Worm (Caenorhabditis elegans): Measurements from ENCODE around the gene mel-32.

Gene mel-32

DNA sequence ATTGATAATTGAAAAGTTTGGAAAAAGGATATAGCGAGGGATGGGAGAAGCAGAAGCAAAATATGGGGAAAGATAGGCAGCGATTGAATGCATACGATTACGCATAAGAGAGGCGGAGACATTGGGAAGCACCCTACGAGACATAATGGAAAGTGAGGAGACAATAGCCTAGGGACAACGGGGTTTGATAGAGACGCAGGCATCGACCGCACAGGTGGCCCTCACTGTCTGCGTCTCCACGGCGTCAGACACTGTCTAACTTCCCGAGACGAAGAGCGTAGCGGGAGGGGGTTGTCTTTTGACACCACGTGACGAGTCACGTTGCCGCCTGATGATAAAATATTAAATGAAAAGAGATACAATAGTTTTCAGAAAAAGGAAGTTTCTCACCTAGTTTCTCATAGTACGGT lies 21.8 kb downstream of the mel-32 start (continued):
- TF ChIP-seq Y105C5A.15 (GFP tag; IDR thresholded peaks at IDR 0.05) (0 out of 2 replicates have a peak, but pooled peaks have one; percentile 25), D1046.2 (GFP tag; IDR thresholded peaks at IDR 0.05) (no peak), ZK337.2 (GFP tag; IDR thresholded peaks at IDR 0.05) (0 out of 2 replicates have a peak, but pooled peaks have one; percentile 39), snpc-4 (tag; optimal IDR thresholded peaks at IDR 0.05) (no peak), lin-38 (GFP tag; IDR thresholded peaks at IDR 0.05) (peak; percentile 68), nhr-10 (tag; optimal IDR thresholded peaks at IDR 0.05) (no peak), lir-3 (tag; optimal IDR thresholded peaks at IDR 0.05) (no peak), hif-1 (tag; optimal IDR thresholded peaks at IDR 0.05) (peak; percentile 36 to 67), fos-1 (tag; optimal IDR thresholded peaks at IDR 0.05) (no peak), nhr-11 (tag; optimal IDR thresholded peaks at IDR 0.05) (peak; percentile 82), zip-2 (tag; optimal IDR thresholded peaks at IDR 0.05) (no peak), nhr-48 (tag; optimal IDR thresholded peaks at IDR 0.05) (peak; percentile 93)

- TF ChIP-seq mdl-1 (tag; optimal IDR thresholded peaks at IDR 0.05) (peak in 1 of 2 experiments; percentile 51), ceh-20 (GFP tag; IDR thresholded peaks at IDR 0.05) (0 out of 2 replicates have a peak, but pooled peaks have one; percentile 22), mep-1 (tag; optimal IDR thresholded peaks at IDR 0.05) (no peak), php-3 (GFP tag; IDR thresholded peaks at IDR 0.05) (no peak), nhr-28 (tag; optimal IDR thresholded peaks at IDR 0.05) (peak; percentile 77), ZK546.5 (tag; optimal IDR thresholded peaks at IDR 0.05) (no peak), hmg-1.1 (GFP tag; IDR thresholded peaks at IDR 0.05) (peak; percentile 7; the same call in 1 of the 2 replicates), zip-11 (GFP tag; IDR thresholded peaks at IDR 0.05) (no peak), nhr-11 (tag; optimal IDR thresholded peaks at IDR 0.05) (peak; percentile 57), pha-4 (GFP tag; IDR thresholded peaks at IDR 0.05) (peak; percentile 64; the same call in 1 of the 2 replicates), pha-4 (tag; optimal IDR thresholded peaks at IDR 0.05) (no peak), lim-7 (GFP tag; IDR thresholded peaks at IDR 0.05) (no peak), F37D6.2 (tag; optimal IDR thresholded peaks at IDR 0.05) (no peak), aly-2 (tag; optimal IDR thresholded peaks at IDR 0.05) (no peak), daf-12 (tag; optimal IDR thresholded peaks at IDR 0.05) (no peak), madf-9 (GFP tag; conservative IDR thresholded peaks at IDR 0.05) (no peak), tag-97 (GFP tag; IDR thresholded peaks at IDR 0.05) (no peak), lsy-2 (tag; optimal IDR thresholded peaks at IDR 0.05) (no peak), nhr-111 (GFP tag; optimal IDR thresholded peaks at IDR 0.05) (no peak), rbr-2 (tag; optimal IDR thresholded peaks at IDR 0.05) (no peak), nhr-10 (tag; optimal IDR thresholded peaks at IDR 0.05) (no peak), dmd-8 (GFP tag; IDR thresholded peaks at IDR 0.05) (0 out of 2 replicates have a peak, but pooled peaks have one; percentile 57), ceh-62 (tag; optimal IDR thresholded peaks at IDR 0.05) (no peak), nhr-25 (tag; optimal IDR thresholded peaks at IDR 0.05; ENCODE audit: borderline replicate concordance, insufficient read depth) (no peak), lin-29 (GFP tag; IDR thresholded peaks at IDR 0.05) (no peak), lir-3 (tag; optimal IDR thresholded peaks at IDR 0.05) (no peak), lin-13 (GFP tag; optimal IDR thresholded peaks at IDR 0.05) (no peak), saeg-2 (GFP tag; IDR thresholded peaks at IDR 0.05) (no peak), hlh-30 (tag; optimal IDR thresholded peaks at IDR 0.05; ENCODE audit: insufficient read depth) (peak; percentile 55), Y105C5A.15 (GFP tag; IDR thresholded peaks at IDR 0.05) (no peak), ctbp-1 (GFP tag; IDR thresholded peaks at IDR 0.05) (no peak), egl-43 (GFP tag; IDR thresholded peaks at IDR 0.05) (no peak), nhr-6 (tag; optimal IDR thresholded peaks at IDR 0.05) (no peak), T20F7.1 (GFP tag; optimal IDR thresholded peaks at IDR 0.05) (no peak), daf-8 (GFP tag; IDR thresholded peaks at IDR 0.05) (no peak), fkh-10 (GFP tag; optimal IDR thresholded peaks at IDR 0.05) (no peak), zip-2 (tag; optimal IDR thresholded peaks at IDR 0.05) (no peak), zfp-3 (GFP tag; conservative IDR thresholded peaks at IDR 0.05) (no peak), unc-62 (GFP tag; optimal IDR thresholded peaks at IDR 0.05 in 1 of 2) (peak in 1 of 2 experiments; percentile 31), unc-62 (tag; optimal IDR thresholded peaks at IDR 0.05) (no peak), daf-16 (GFP tag; optimal IDR thresholded peaks at IDR 0.05) (peak in 1 of 2 experiments; percentile 61), daf-16 (tag; optimal IDR thresholded peaks at IDR 0.05) (peak; percentile 36), mdt-29 (GFP tag; IDR thresholded peaks at IDR 0.05) (0 out of 2 replicates have a peak, but pooled peaks have one; percentile 11)
These were observed 22.6 kb downstream of the mel-32 start for ce11 chrIII:6420201-6420600.
